Fruit fly (Drosophila melanogaster) S2 (cell line): Measurements from ENCODE around the gene Evi5.

Source experiments
- CG8478 ChIP-seq: fragments of >200 bp; optimal IDR thresholded peaks from 2 replicates; lab custom pipeline; 2018
- CTCF ChIP-seq, 2 experiments: fragments of >200 bp; optimal IDR thresholded peaks; 2 replicates each; lab custom pipeline; 2018

dm6 chrX:11454189-11454882 lies at the start of gene Evi5, which contains the start of gene HP5:
- TF ChIP-seq CG8478: no peak
- peak in 1 of 2 experiments; percentile 52 for TF ChIP-seq CTCF (optimal IDR thresholded peaks at IDR 0.05; lab: Kevin White, UChicago)
